Worm (Caenorhabditis elegans): ENCODE results near the gene dhs-25.

dhs-25 gene

DNA sequence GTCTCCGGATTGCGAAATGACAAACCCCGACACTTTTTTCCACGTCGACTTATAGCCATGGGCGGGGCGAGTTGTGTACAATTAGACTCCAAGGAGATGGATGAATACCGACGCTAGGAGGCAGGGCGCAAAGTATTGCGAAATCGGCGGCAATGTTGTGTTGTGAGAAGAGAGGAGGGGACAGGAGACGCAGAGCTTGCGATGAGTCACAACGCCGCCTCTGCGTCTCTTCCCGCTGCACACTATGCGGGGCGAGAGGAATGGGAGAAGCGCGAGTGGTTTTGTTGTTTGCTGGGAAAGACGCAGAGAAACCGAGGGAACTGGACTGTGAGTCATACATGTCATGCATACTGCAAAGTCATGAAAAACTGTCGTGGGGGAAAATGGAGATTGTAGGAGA, 31.9 kb upstream of the dhs-25 start (continued):
- peak; percentile 78 for TF ChIP-seq F37D6.2 (tag; optimal IDR thresholded peaks at IDR 0.05)
- peak; percentile 80 for TF ChIP-seq dmd-9 (GFP tag; IDR thresholded peaks at IDR 0.05)
- peak; percentile 90 for TF ChIP-seq ceh-20 (GFP tag; IDR thresholded peaks at IDR 0.05)
- peak; percentile 86 for TF ChIP-seq arid-1 (GFP tag; conservative IDR thresholded peaks at IDR 0.05)
- peak; percentile 96 for TF ChIP-seq hlh-30 (tag; optimal IDR thresholded peaks at IDR 0.05; ENCODE audit: insufficient read depth)
- peak in 1 of 2 experiments; percentile 32; a peak in 1 of 4 replicates for TF ChIP-seq madf-5 (GFP tag; IDR thresholded peaks at IDR 0.05)
- peak; percentile 68 for TF ChIP-seq T20F7.1 (GFP tag; optimal IDR thresholded peaks at IDR 0.05)
- peak; percentile 91 for TF ChIP-seq lin-1 (GFP tag; IDR thresholded peaks at IDR 0.05)
- peak; percentile 50 for TF ChIP-seq spr-3 (GFP tag; optimal IDR thresholded peaks at IDR 0.05)
- TF ChIP-seq nhr-42 (GFP tag; IDR thresholded peaks at IDR 0.05), result no peak; the same call in 1 of the 2 replicates
- peak; percentile 2 for TF ChIP-seq cey-2 (tag; optimal IDR thresholded peaks at IDR 0.05; ENCODE audit: borderline replicate concordance, insufficient read depth)
- TF ChIP-seq daf-12 (tag; optimal IDR thresholded peaks at IDR 0.05), result no peak
- no peak for TF ChIP-seq daf-8 (GFP tag; IDR thresholded peaks at IDR 0.05)
- TF ChIP-seq ceh-82 (tag; optimal IDR thresholded peaks at IDR 0.05), result no peak
- peak; percentile 44 for TF ChIP-seq lin-13 (GFP tag; optimal IDR thresholded peaks at IDR 0.05)
- TF ChIP-seq D1046.2 (GFP tag; IDR thresholded peaks at IDR 0.05), result no peak
- TF ChIP-seq pha-4 (GFP tag; IDR thresholded peaks at IDR 0.05), result peak; percentile 93
- TF ChIP-seq pha-4 (tag; optimal IDR thresholded peaks at IDR 0.05), result peak; percentile 82
- peak; percentile 59 for TF ChIP-seq F10B5.3 (tag; optimal IDR thresholded peaks at IDR 0.05)
- peak; percentile 16; the same call in 1 of the 2 replicates for TF ChIP-seq vab-7 (GFP tag; IDR thresholded peaks at IDR 0.05)
- TF ChIP-seq rbr-2 (tag; optimal IDR thresholded peaks at IDR 0.05), result peak; percentile 93
- peak; percentile 89 for TF ChIP-seq egl-43 (GFP tag; IDR thresholded peaks at IDR 0.05)
- TF ChIP-seq madf-9 (GFP tag; conservative IDR thresholded peaks at IDR 0.05), result peak; percentile 51; the same call in 1 of the 2 replicates
- peak; percentile 10 for TF ChIP-seq ceh-32 (tag; optimal IDR thresholded peaks at IDR 0.05; ENCODE audit: poor library complexity)
- TF ChIP-seq fkh-10 (GFP tag; optimal IDR thresholded peaks at IDR 0.05), result peak; percentile 45
- TF ChIP-seq Y5F2A.4 (GFP tag; optimal IDR thresholded peaks at IDR 0.05), result no peak
- TF ChIP-seq Y105C5A.15 (GFP tag; IDR thresholded peaks at IDR 0.05), result 0 out of 2 replicates have a peak, but pooled peaks have one; percentile 45
- peak; percentile 61; the same call in 1 of the 2 replicates for TF ChIP-seq dmd-8 (GFP tag; IDR thresholded peaks at IDR 0.05)
- TF ChIP-seq lin-29 (GFP tag; IDR thresholded peaks at IDR 0.05), result peak; percentile 42; the same call in 1 of the 2 replicates
- TF ChIP-seq R02D3.7 (tag; optimal IDR thresholded peaks at IDR 0.05), result no peak
- TF ChIP-seq daf-19 (GFP tag; conservative IDR thresholded peaks at IDR 0.05), result no peak
- TF ChIP-seq set-16 (GFP tag; IDR thresholded peaks at IDR 0.05), result peak; percentile 94
- TF ChIP-seq nhr-28 (tag; optimal IDR thresholded peaks at IDR 0.05), result peak; percentile 96
- no peak for TF ChIP-seq F44E2.7 (GFP tag; IDR thresholded peaks at IDR 0.05)
- 0 out of 2 replicates have a peak, but pooled peaks have one; percentile 8 for TF ChIP-seq Y75B8A.6 (GFP tag; IDR thresholded peaks at IDR 0.05)
- no peak for TF ChIP-seq zag-1 (tag; optimal IDR thresholded peaks at IDR 0.05)
- no peak for TF ChIP-seq lin-39 (tag; optimal IDR thresholded peaks at IDR 0.05)
- TF ChIP-seq unc-62 (GFP tag; optimal IDR thresholded peaks at IDR 0.05 in 1 of 2), result peak in 1 of 2 experiments; percentile 97
- no peak for TF ChIP-seq unc-62 (tag; optimal IDR thresholded peaks at IDR 0.05)
- TF ChIP-seq mes-2 (tag; optimal IDR thresholded peaks at IDR 0.05; ENCODE audit: poor library complexity, severe bottlenecking), result peak; percentile 72
- TF ChIP-seq nhr-6 (tag; optimal IDR thresholded peaks at IDR 0.05), result peak; percentile 95
- peak; percentile 84 for TF ChIP-seq tra-1 (GFP tag; IDR thresholded peaks at IDR 0.05)
- no peak for TF ChIP-seq tag-97 (GFP tag; IDR thresholded peaks at IDR 0.05)
- peak; percentile 28 for TF ChIP-seq pqm-1 (tag; optimal IDR thresholded peaks at IDR 0.05)
- 0 out of 2 replicates have a peak, but pooled peaks have one; percentile 27 for TF ChIP-seq mdt-29 (GFP tag; IDR thresholded peaks at IDR 0.05)
- peak; percentile 67 for TF ChIP-seq ctbp-1 (GFP tag; IDR thresholded peaks at IDR 0.05)
- peak; percentile 91 for TF ChIP-seq nhr-77 (tag; optimal IDR thresholded peaks at IDR 0.05)
- TF ChIP-seq snpc-4 (tag; optimal IDR thresholded peaks at IDR 0.05), result peak; percentile 28
- TF ChIP-seq zip-11 (GFP tag; IDR thresholded peaks at IDR 0.05), result no peak
- no peak for TF ChIP-seq skn-1 (tag; optimal IDR thresholded peaks at IDR 0.05)
- TF ChIP-seq nhr-237 (tag; optimal IDR thresholded peaks at IDR 0.05), result no peak
